Fruit fly (Drosophila melanogaster) whole organism, embryonic: Measurements from ENCODE around the gene HemK1.
A peak's percentile ranks its signal among the peaks of the same experiment; 100 is the strongest.

Source experiments
- Antp ChIP-seq: fragments of 200-800 bp; sonication (Bioruptor generic); optimal IDR thresholded peaks from 3 replicates; lab custom pipeline; 2016; ENCODE audit warnings: missing biosample characterization, missing genetic modification characterization
- Awh ChIP-seq: fragments of 200-800 bp; sonication (Bioruptor generic); IDR thresholded peaks from 2 replicates; pipeline ENCODE4, ENCODE4 v1.3.6; 2022; ENCODE audit warnings: missing biosample characterization, missing genetic modification characterization
- CG10431 ChIP-seq: fragments of 200-800 bp; sonication (Bioruptor generic); optimal IDR thresholded peaks from 3 replicates; lab custom pipeline; 2018; ENCODE audit warnings: missing biosample characterization, mild to moderate bottlenecking, missing genetic modification characterization
- CG11696 ChIP-seq: fragments of 200-800 bp; sonication (Bioruptor generic); IDR thresholded peaks from 2 replicates; pipeline ENCODE4 v1.3.6; 2022; ENCODE audit warnings: missing biosample characterization, missing genetic modification characterization
- CG12155 ChIP-seq: fragments of 200-800 bp; sonication (Bioruptor generic); optimal IDR thresholded peaks from 3 replicates; lab custom pipeline; 2016; ENCODE audit warnings: missing biosample characterization, missing genetic modification characterization
- CG12299 ChIP-seq: fragments of 200-800 bp; sonication (Bioruptor generic); optimal IDR thresholded peaks from 2 replicates; lab custom pipeline; 2018; ENCODE audit warnings: missing biosample characterization, mild to moderate bottlenecking, missing genetic modification characterization
- CG14710 ChIP-seq: fragments of 200-800 bp; sonication (Bioruptor generic); optimal IDR thresholded peaks from 3 replicates; lab custom pipeline; 2019; ENCODE audit warnings: missing biosample characterization, mild to moderate bottlenecking, missing genetic modification characterization, moderate library complexity
- CG17359 ChIP-seq: fragments of 200-800 bp; sonication (Bioruptor generic); optimal IDR thresholded peaks from 3 replicates; lab custom pipeline; 2018; ENCODE audit warnings: missing biosample characterization, mild to moderate bottlenecking, missing genetic modification characterization, moderate library complexity
- CG17612 ChIP-seq: fragments of 200-800 bp; sonication (Bioruptor generic); IDR thresholded peaks from 2 replicates; pipeline ENCODE4 v1.3.6; 2022; ENCODE audit warnings: missing biosample characterization, missing genetic modification characterization
- CG18262 ChIP-seq: fragments of 200-800 bp; optimal IDR thresholded peaks from 3 replicates; lab custom pipeline; 2019; ENCODE audit warnings: missing biosample characterization, mild to moderate bottlenecking, missing genetic modification characterization, moderate library complexity
- CG18599 ChIP-seq: fragments of 200-800 bp; sonication (Bioruptor generic); optimal IDR thresholded peaks from 3 replicates; lab custom pipeline; 2017; ENCODE audit warnings: missing biosample characterization, missing genetic modification characterization, mild to moderate bottlenecking, moderate library complexity, missing genetic modification reagents
- CG18619 ChIP-seq: fragments of 200-800 bp; sonication (Bioruptor generic); optimal IDR thresholded peaks from 3 replicates; lab custom pipeline; 2017; ENCODE audit warnings: missing biosample characterization, mild to moderate bottlenecking, missing genetic modification characterization
- CG2120 ChIP-seq: fragments of 200-800 bp; sonication (Bioruptor generic); optimal IDR thresholded peaks from 3 replicates; lab custom pipeline; 2016; ENCODE audit warnings: missing biosample characterization, missing genetic modification characterization
- CG31441 ChIP-seq: fragments of 200-800 bp; sonication (Bioruptor generic); IDR thresholded peaks from 2 replicates; pipeline ENCODE4 v1.3.6; 2022; ENCODE audit warnings: missing biosample characterization, missing genetic modification characterization
- CG32772 ChIP-seq: fragments of 200-800 bp; sonication (Bioruptor generic); IDR thresholded peaks from 2 replicates; pipeline ENCODE4 v1.3.6; 2022; ENCODE audit warnings: missing biosample characterization, missing genetic modification characterization
- CG4282 ChIP-seq: fragments of 200-800 bp; sonication (Bioruptor generic); optimal IDR thresholded peaks from 2 replicates; lab custom pipeline; 2016; ENCODE audit warnings: missing biosample characterization, missing genetic modification characterization
- CG43689 ChIP-seq: fragments of 200-800 bp; sonication (Bioruptor generic); IDR thresholded peaks from 2 replicates; pipeline ENCODE4 v1.3.6; 2022; ENCODE audit warnings: missing biosample characterization, missing genetic modification characterization
- CG5245 ChIP-seq: fragments of 200-800 bp; sonication (Bioruptor generic); optimal IDR thresholded peaks from 3 replicates; lab custom pipeline; 2016; ENCODE audit warnings: missing biosample characterization, missing genetic modification characterization
- CG8290 ChIP-seq, 3 experiments: fragments of 200-800 bp; sonication (Bioruptor generic); optimal IDR thresholded peaks; 2 replicates each; lab custom pipeline; 2016 to 2019; ENCODE audit warnings: missing biosample characterization in 3 of 3, missing genetic modification characterization in 3 of 3, mild to moderate bottlenecking in 2 of 3, moderate library complexity in 1 of 3
- CG8924 ChIP-seq: fragments of 200-800 bp; optimal IDR thresholded peaks from 3 replicates; lab custom pipeline; 2019; ENCODE audit warnings: missing biosample characterization, mild to moderate bottlenecking, missing genetic modification characterization, moderate library complexity
- CG9817 ChIP-seq: fragments of 200-800 bp; sonication (Bioruptor generic); optimal IDR thresholded peaks from 2 replicates; lab custom pipeline; 2018; ENCODE audit warnings: missing biosample characterization, mild to moderate bottlenecking, missing genetic modification characterization, moderate library complexity
- CTCF ChIP-seq: fragments of 200-800 bp; sonication (Bioruptor generic); optimal IDR thresholded peaks from 2 replicates; lab custom pipeline; 2017; ENCODE audit warnings: missing biosample characterization, mild to moderate bottlenecking, missing genetic modification characterization, moderate library complexity
- Dek ChIP-seq: fragments of 200-800 bp; sonication (Bioruptor generic); optimal IDR thresholded peaks from 3 replicates; lab custom pipeline; 2019; ENCODE audit warnings: missing biosample characterization, mild to moderate bottlenecking, missing genetic modification characterization, moderate library complexity
- Dfd ChIP-seq, 2 experiments: fragments of >200 bp; optimal IDR thresholded peaks; 2 replicates each; lab custom pipeline; 2017; ENCODE audit warnings: missing biosample characterization in 2 of 2, missing genetic modification characterization in 2 of 2
- HmgZ ChIP-seq: fragments of 200-800 bp; sonication (Bioruptor generic); optimal IDR thresholded peaks from 2 replicates; lab custom pipeline; 2018; ENCODE audit warnings: missing biosample characterization, mild to moderate bottlenecking, missing genetic modification characterization
- Kr ChIP-seq: fragments of 200-800 bp; sonication (Bioruptor generic); optimal IDR thresholded peaks from 2 replicates; lab custom pipeline; 2017; ENCODE audit warnings: missing biosample characterization, mild to moderate bottlenecking, missing genetic modification characterization
- NK7.1 ChIP-seq: fragments of 200-800 bp; sonication (Bioruptor generic); optimal IDR thresholded peaks from 3 replicates; lab custom pipeline; 2016; ENCODE audit warnings: missing biosample characterization, missing genetic modification characterization
- Oli ChIP-seq: fragments of 200-800 bp; sonication (Bioruptor generic); optimal IDR thresholded peaks from 2 replicates; lab custom pipeline; 2018; ENCODE audit warnings: missing biosample characterization, mild to moderate bottlenecking, missing genetic modification characterization, moderate library complexity
- aop ChIP-seq: fragments of 200-800 bp; sonication (Bioruptor generic); IDR thresholded peaks from 2 replicates; pipeline ENCODE4 v1.3.6; 2022; ENCODE audit warnings: missing biosample characterization, missing genetic modification characterization
- cwo ChIP-seq: fragments of 200-800 bp; sonication (Bioruptor generic); optimal IDR thresholded peaks from 3 replicates; lab custom pipeline; 2017; ENCODE audit warnings: missing biosample characterization, missing genetic modification characterization, mild to moderate bottlenecking, moderate library complexity, missing genetic modification reagents
- dmrt99B ChIP-seq: fragments of 200-800 bp; sonication (Bioruptor generic); optimal IDR thresholded peaks from 2 replicates; lab custom pipeline; 2018; ENCODE audit warnings: missing biosample characterization, mild to moderate bottlenecking, missing genetic modification characterization, moderate library complexity
- ems ChIP-seq: fragments of 200-800 bp; sonication (Bioruptor generic); optimal IDR thresholded peaks from 3 replicates; lab custom pipeline; 2016; ENCODE audit warnings: missing biosample characterization, missing genetic modification characterization
- exex ChIP-seq: fragments of 200-800 bp; sonication (Bioruptor generic); optimal IDR thresholded peaks from 4 replicates; lab custom pipeline; 2018; ENCODE audit warnings: missing biosample characterization, mild to moderate bottlenecking, missing genetic modification characterization, moderate library complexity
- fu2 ChIP-seq: fragments of 200-800 bp; sonication (Bioruptor generic); optimal IDR thresholded peaks from 2 replicates; lab custom pipeline; 2016; ENCODE audit warnings: missing biosample characterization, missing genetic modification characterization
- ham ChIP-seq: fragments of 200-800 bp; sonication (Bioruptor generic); IDR thresholded peaks from 2 replicates; pipeline ENCODE4 v1.3.6; 2022; ENCODE audit warnings: missing biosample characterization, missing genetic modification characterization
- hb ChIP-seq: fragments of 200-800 bp; sonication (Bioruptor generic); IDR thresholded peaks from 3 replicates; pipeline ENCODE4 v1.3.6; 2022; ENCODE audit warnings: missing biosample characterization, missing genetic modification characterization; ENCODE audit not compliant: partially characterized antibody
- klu ChIP-seq: fragments of 200-800 bp; sonication (Bioruptor generic); IDR thresholded peaks from 2 replicates; pipeline ENCODE4 v1.3.6; 2022; ENCODE audit warnings: missing biosample characterization, missing genetic modification characterization
- kni ChIP-seq: fragments of 200-800 bp; sonication (Bioruptor generic); optimal IDR thresholded peaks from 3 replicates; lab custom pipeline; 2017; ENCODE audit warnings: mild to moderate bottlenecking, missing biosample characterization, missing genetic modification reagents, missing genetic modification characterization
- knrl ChIP-seq: fragments of 200-800 bp; sonication (Bioruptor generic); IDR thresholded peaks from 3 replicates; pipeline ENCODE4 v1.3.6; 2022; ENCODE audit warnings: missing biosample characterization, missing genetic modification characterization; ENCODE audit not compliant: partially characterized antibody
- mld ChIP-seq: fragments of 200-800 bp; sonication (Bioruptor generic); IDR thresholded peaks from 3 replicates; pipeline ENCODE4 v1.3.6; 2022; ENCODE audit warnings: missing biosample characterization, missing genetic modification characterization; ENCODE audit not compliant: partially characterized antibody
- nerfin-2 ChIP-seq: fragments of 200-800 bp; sonication (Bioruptor generic); IDR thresholded peaks from 2 replicates; pipeline ENCODE4 v1.3.6; 2022; ENCODE audit warnings: missing biosample characterization, missing genetic modification characterization; ENCODE audit not compliant: partially characterized antibody
- pfk ChIP-seq: fragments of 200-800 bp; sonication (Bioruptor generic); optimal IDR thresholded peaks from 2 replicates; lab custom pipeline; 2018; ENCODE audit warnings: missing biosample characterization, mild to moderate bottlenecking, missing genetic modification characterization, moderate library complexity
- pita ChIP-seq: fragments of 200-800 bp; sonication (Bioruptor generic); optimal IDR thresholded peaks from 2 replicates; lab custom pipeline; 2017; ENCODE audit warnings: missing biosample characterization, mild to moderate bottlenecking, missing genetic modification characterization
- rib ChIP-seq: fragments of 200-800 bp; sonication (Bioruptor generic); IDR thresholded peaks from 2 replicates; pipeline ENCODE4 v1.3.6; 2022; ENCODE audit warnings: missing biosample characterization, missing genetic modification characterization
- schlank ChIP-seq: fragments of 200-800 bp; sonication (Bioruptor generic); optimal IDR thresholded peaks from 2 replicates; lab custom pipeline; 2018; ENCODE audit warnings: missing biosample characterization, mild to moderate bottlenecking, missing genetic modification characterization
- sd ChIP-seq: fragments of 200-800 bp; sonication (Bioruptor generic); optimal IDR thresholded peaks from 3 replicates; lab custom pipeline; 2018; ENCODE audit warnings: missing biosample characterization, mild to moderate bottlenecking, missing genetic modification characterization, moderate library complexity
- sens ChIP-seq: fragments of 200-800 bp; sonication (Bioruptor generic); peaks from one replicate; lab custom pipeline; 2016; ENCODE audit warnings: missing biosample characterization, missing genetic modification characterization
- tgo ChIP-seq: fragments of 200-800 bp; sonication (Bioruptor generic); IDR thresholded peaks from 3 replicates; pipeline ENCODE4 v1.3.6; 2022; ENCODE audit warnings: missing biosample characterization, missing genetic modification characterization
- wdn ChIP-seq: fragments of 200-800 bp; sonication (Bioruptor generic); IDR thresholded peaks from 2 replicates; pipeline ENCODE4 v1.3.6; 2022; ENCODE audit warnings: missing biosample characterization, missing genetic modification characterization
- wek ChIP-seq: fragments of 200-800 bp; sonication (Bioruptor generic); optimal IDR thresholded peaks from 3 replicates; lab custom pipeline; 2018; ENCODE audit warnings: missing biosample characterization, mild to moderate bottlenecking, missing genetic modification characterization, moderate library complexity

Gene HemK1

DNA sequence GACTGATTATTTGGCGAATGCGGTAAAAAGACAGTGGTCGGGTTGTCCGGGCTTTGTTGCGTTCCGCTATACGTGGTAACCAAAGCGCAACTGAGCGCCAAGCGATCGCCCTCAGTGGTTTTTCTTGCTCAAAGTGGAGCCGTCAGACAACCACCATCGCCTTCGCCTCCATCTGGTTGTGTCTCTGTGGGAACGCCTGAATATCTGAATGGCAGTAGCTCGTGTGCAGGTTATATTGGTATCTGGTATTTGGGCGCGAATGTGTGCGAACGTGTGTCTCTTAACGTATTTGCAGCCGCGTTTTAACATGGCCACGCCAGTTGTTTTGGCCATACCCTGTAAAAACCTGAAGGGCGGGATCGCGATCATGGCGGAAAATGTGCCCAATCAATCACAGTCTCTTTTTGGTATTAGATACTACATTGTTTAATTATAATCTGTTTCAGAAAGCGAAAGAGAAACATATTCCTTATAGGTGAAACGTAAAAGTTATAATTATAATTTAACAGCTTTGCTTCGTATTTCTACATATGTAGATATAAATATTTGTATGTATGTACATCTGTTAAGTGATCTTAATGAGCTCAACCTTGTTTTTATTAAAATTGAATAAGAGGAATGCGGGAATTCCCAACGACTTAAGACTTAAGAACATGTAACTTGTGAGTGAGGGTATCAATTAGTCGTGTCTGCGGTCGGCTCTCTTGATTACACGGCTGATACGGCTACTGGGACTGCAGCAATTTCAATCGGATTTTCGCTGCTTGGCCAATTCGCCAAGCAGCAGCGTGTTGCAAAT lies 4.7 kb upstream of the HemK1 start (continued):
- no peak for TF ChIP-seq CG12155 (GFP tag; lab: Kevin White, UChicago)
- no peak for TF ChIP-seq aop
- TF ChIP-seq ham = no peak
- no peak for TF ChIP-seq CG17612 (GFP tag; lab: Robert Waterston, UW)
- no peak for TF ChIP-seq exex (tag; lab: Kevin White, UChicago)
- TF ChIP-seq CG11696 (GFP tag; lab: Robert Waterston, UW) = no peak
- TF ChIP-seq cwo (GFP tag; lab: Kevin White, UChicago) = peak; percentile 4
- TF ChIP-seq nerfin-2 (GFP tag; lab: Robert Waterston, UW) = no peak
- TF ChIP-seq hb = no peak
- TF ChIP-seq CG18262 (tag; lab: Kevin White, UChicago) = peak; percentile 10
- no peak for TF ChIP-seq CG31441
- no peak for TF ChIP-seq knrl (GFP tag; lab: Robert Waterston, UW)
- no peak for TF ChIP-seq CG43689 (GFP tag; lab: Robert Waterston, UW)
- TF ChIP-seq schlank = no peak
- peak; percentile 54 for TF ChIP-seq sd
- no peak for TF ChIP-seq Dek (tag; lab: Kevin White, UChicago)
- no peak for TF ChIP-seq CG4282 (GFP tag; lab: Kevin White, UChicago)
- TF ChIP-seq CG32772 (GFP tag; lab: Robert Waterston, UW) = no peak
- TF ChIP-seq CG8290 (GFP tag; optimal IDR thresholded peaks at IDR 0.05; lab: Kevin White, UChicago) = no peak
- no peak for TF ChIP-seq CG8290 (tag; optimal IDR thresholded peaks at IDR 0.05; lab: Kevin White, UChicago)
- TF ChIP-seq CG9817 (tag; lab: Kevin White, UChicago) = no peak
- no peak for TF ChIP-seq mld (GFP tag; lab: Robert Waterston, UW)
- TF ChIP-seq wdn (GFP tag; lab: Robert Waterston, UW) = no peak
- no peak for TF ChIP-seq Antp
- TF ChIP-seq CG2120 (GFP tag; lab: Kevin White, UChicago) = no peak
- no peak for TF ChIP-seq CG14710 (tag; lab: Kevin White, UChicago)
- peak; percentile 27 for TF ChIP-seq Oli (tag; lab: Kevin White, UChicago)
- TF ChIP-seq dmrt99B (tag; lab: Kevin White, UChicago) = peak; percentile 55
- TF ChIP-seq Awh (GFP tag; lab: Robert Waterston, UW) = no peak
- no peak for TF ChIP-seq CG10431 (GFP tag; lab: Kevin White, UChicago)
- TF ChIP-seq Dfd (GFP tag; optimal IDR thresholded peaks at IDR 0.05; lab: Kevin White, UChicago) = no peak
- TF ChIP-seq klu (GFP tag; lab: Robert Waterston, UW) = no peak
- TF ChIP-seq fu2 (GFP tag; lab: Kevin White, UChicago) = no peak
- no peak for TF ChIP-seq CG18619 (GFP tag; lab: Kevin White, UChicago)
- no peak for TF ChIP-seq sens
- TF ChIP-seq CG17359 = peak; percentile 1
- no peak for TF ChIP-seq CG8924
- TF ChIP-seq CTCF (GFP tag; lab: Kevin White, UChicago) = no peak
- TF ChIP-seq Kr = no peak
- TF ChIP-seq tgo (GFP tag; lab: Robert Waterston, UW) = no peak
- TF ChIP-seq CG18599 (GFP tag; lab: Kevin White, UChicago) = peak; percentile 10
- no peak for TF ChIP-seq wek
- no peak for TF ChIP-seq HmgZ (tag; lab: Kevin White, UChicago)
- TF ChIP-seq pita (GFP tag; lab: Kevin White, UChicago) = no peak
- TF ChIP-seq NK7.1 (GFP tag; lab: Kevin White, UChicago) = no peak
- TF ChIP-seq ems (GFP tag; lab: Kevin White, UChicago) = no peak
- TF ChIP-seq CG5245 (GFP tag; lab: Kevin White, UChicago) = no peak
- TF ChIP-seq CG12299 (tag; lab: Kevin White, UChicago) = no peak
- TF ChIP-seq kni (GFP tag; lab: Kevin White, UChicago) = no peak
- no peak for TF ChIP-seq rib
- no peak for TF ChIP-seq pfk (GFP tag; lab: Kevin White, UChicago)
